Worm (Caenorhabditis elegans): Measurements from ENCODE around the gene klp-18.

klp-18 gene

DNA sequence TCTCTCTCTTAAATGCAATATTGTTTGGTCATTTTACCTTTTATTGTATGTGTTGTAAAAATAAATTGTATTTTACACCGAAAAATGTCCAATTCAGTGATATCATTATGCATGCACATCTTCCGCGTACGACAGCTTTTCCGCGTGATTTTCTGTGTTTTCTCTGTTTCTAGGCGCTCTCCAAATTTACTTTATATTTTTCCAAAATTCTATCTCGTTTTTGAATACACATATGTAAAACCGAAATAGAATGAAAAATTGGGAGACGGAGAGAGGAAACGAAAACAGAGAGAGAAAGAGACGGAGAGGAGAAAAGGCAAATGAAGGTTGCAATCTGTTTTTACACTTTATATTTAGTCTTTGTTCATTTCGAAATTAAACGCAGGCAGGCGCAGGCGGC, 23.5 kb upstream of the klp-18 start (continued):
- TF ChIP-seq fos-1 (tag; optimal IDR thresholded peaks at IDR 0.05) (no peak), ceh-20 (GFP tag; IDR thresholded peaks at IDR 0.05) (no peak), zip-2 (tag; optimal IDR thresholded peaks at IDR 0.05) (no peak), ces-1 (GFP tag; optimal IDR thresholded peaks at IDR 0.05) (no peak), lin-39 (tag; optimal IDR thresholded peaks at IDR 0.05) (no peak), ztf-11 (tag; optimal IDR thresholded peaks at IDR 0.05) (no peak), hif-1 (tag; optimal IDR thresholded peaks at IDR 0.05) (no peak), dve-1 (tag; optimal IDR thresholded peaks at IDR 0.05; ENCODE audit: insufficient read depth) (peak; percentile 78), nhr-48 (tag; optimal IDR thresholded peaks at IDR 0.05) (no peak), snpc-4 (tag; optimal IDR thresholded peaks at IDR 0.05) (no peak), set-16 (GFP tag; IDR thresholded peaks at IDR 0.05) (no peak), pha-4 (GFP tag; IDR thresholded peaks at IDR 0.05) (no peak), pha-4 (tag; optimal IDR thresholded peaks at IDR 0.05) (no peak), ama-1 (optimal IDR thresholded peaks at IDR 0.05) (no peak), unc-39 (tag; optimal IDR thresholded peaks at IDR 0.05) (no peak), madf-5 (GFP tag; IDR thresholded peaks at IDR 0.05) (no peak), lin-38 (GFP tag; IDR thresholded peaks at IDR 0.05) (0 out of 2 replicates have a peak, but pooled peaks have one; percentile 14)

DNA sequence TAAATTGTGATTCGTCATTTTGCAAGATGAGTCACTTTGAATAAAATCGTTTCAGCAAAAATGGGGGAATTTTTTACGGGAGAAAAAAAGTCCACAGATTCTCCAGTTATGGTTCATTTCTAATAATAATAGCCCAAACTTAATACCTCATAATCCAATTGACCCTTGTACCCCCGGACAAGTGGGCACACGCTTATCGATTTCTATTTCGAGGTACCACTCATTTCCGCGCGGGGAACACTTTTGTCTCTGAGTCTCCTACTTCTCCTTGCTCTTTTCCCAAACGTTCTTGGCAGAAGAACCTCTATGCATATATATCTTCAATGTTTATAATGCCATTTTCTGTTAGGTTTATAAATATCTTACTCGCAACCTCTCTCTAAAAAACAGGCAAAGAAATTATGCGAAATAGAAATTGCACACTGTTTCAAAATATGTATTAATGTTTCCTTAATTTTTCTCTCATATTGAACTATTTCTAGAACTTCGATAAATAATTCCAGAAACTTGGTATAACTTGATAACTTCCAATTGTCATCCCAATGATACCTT, 22.8 kb upstream of the klp-18 start, which contains the start of gene gldi-4:
TSS of gene gldi-4 (plus strand) at position 502 of the 552 bp plus-strand sequence.
- no peak for TF ChIP-seq nhr-76 (tag; optimal IDR thresholded peaks at IDR 0.05)
- TF ChIP-seq ctbp-1 (GFP tag; IDR thresholded peaks at IDR 0.05): no peak
- TF ChIP-seq zfp-3 (GFP tag; conservative IDR thresholded peaks at IDR 0.05): no peak
- no peak for TF ChIP-seq pqm-1 (tag; optimal IDR thresholded peaks at IDR 0.05)
- TF ChIP-seq lin-1 (GFP tag; IDR thresholded peaks at IDR 0.05): no peak
- no peak for TF ChIP-seq Y105C5A.15 (GFP tag; IDR thresholded peaks at IDR 0.05)

DNA sequence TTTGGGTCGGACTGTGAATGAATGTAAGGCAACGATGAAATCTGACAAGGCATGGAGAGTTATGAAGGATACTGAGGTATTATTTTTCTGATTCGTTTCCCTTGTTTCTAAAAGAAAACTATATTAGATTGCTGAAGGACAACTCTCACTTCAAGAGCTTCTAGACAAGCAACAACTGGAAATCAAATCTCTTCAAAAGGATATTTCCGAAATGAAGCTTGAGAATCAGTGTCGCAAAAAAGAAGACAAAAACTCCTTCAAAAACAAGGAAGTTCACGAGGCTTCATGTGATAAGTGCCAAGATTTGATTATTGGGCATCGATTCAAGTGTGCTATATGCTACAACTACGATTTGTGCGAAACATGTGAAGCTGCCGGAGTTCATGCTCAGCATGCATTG, 21.4 kb upstream of the klp-18 start:
- TF ChIP-seq fkh-10 (GFP tag; optimal IDR thresholded peaks at IDR 0.05) (peak; percentile 67), D1046.2 (GFP tag; IDR thresholded peaks at IDR 0.05) (no peak), ces-1 (GFP tag; optimal IDR thresholded peaks at IDR 0.05) (peak; percentile 38)

DNA sequence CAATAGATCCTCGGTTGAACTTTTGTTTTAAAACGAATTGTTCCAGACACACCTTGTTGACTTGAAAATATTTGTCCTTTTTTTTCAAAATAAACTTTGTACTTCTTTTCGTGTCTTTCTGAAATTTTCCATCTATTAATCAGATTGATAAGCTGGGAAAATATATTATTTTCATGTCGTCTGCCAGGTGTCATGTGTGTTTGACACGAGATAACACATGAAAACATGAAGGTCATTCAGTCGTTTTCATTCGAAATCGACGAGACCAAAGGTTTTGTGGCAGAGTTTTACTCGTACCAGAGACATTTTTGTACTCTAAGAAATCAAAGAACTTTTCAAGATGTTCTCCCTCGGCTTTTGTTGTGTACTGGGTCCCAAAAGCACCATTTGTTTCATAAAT, 19.4 kb upstream of the klp-18 start:
- TF ChIP-seq lsy-2 (tag; optimal IDR thresholded peaks at IDR 0.05) (peak in 1 of 2 experiments; percentile 41), F44E2.7 (GFP tag; IDR thresholded peaks at IDR 0.05) (no peak), nhr-41 (GFP tag; IDR thresholded peaks at IDR 0.05) (no peak), F49E8.2 (tag; optimal IDR thresholded peaks at IDR 0.05; ENCODE audit: borderline replicate concordance) (no peak), egl-27 (tag; optimal IDR thresholded peaks at IDR 0.05) (no peak), nhr-25 (tag; optimal IDR thresholded peaks at IDR 0.05; ENCODE audit: borderline replicate concordance, insufficient read depth) (no peak), mep-1 (tag; optimal IDR thresholded peaks at IDR 0.05) (peak; percentile 44), dmd-6 (GFP tag; IDR thresholded peaks at IDR 0.05) (peak; percentile 91), lin-39 (tag; optimal IDR thresholded peaks at IDR 0.05) (no peak), daf-16 (GFP tag; optimal IDR thresholded peaks at IDR 0.05) (peak in 1 of 2 experiments; percentile 5), daf-16 (tag; optimal IDR thresholded peaks at IDR 0.05) (peak; percentile 98), nhr-77 (tag; optimal IDR thresholded peaks at IDR 0.05) (peak; percentile 65), attf-4 (tag; optimal IDR thresholded peaks at IDR 0.05) (no peak), unc-62 (GFP tag; optimal IDR thresholded peaks at IDR 0.05 in 1 of 2) (peak in 1 of 2 experiments; percentile 18), unc-62 (tag; optimal IDR thresholded peaks at IDR 0.05) (no peak), dve-1 (tag; optimal IDR thresholded peaks at IDR 0.05; ENCODE audit: insufficient read depth) (peak; percentile 79), nhr-28 (tag; optimal IDR thresholded peaks at IDR 0.05) (peak; percentile 81), nhr-48 (tag; optimal IDR thresholded peaks at IDR 0.05) (peak; percentile 50), mdt-29 (GFP tag; IDR thresholded peaks at IDR 0.05) (no peak), ceh-20 (GFP tag; IDR thresholded peaks at IDR 0.05) (no peak), T26A8.4 (GFP tag; IDR thresholded peaks at IDR 0.05) (no peak), mdl-1 (tag; optimal IDR thresholded peaks at IDR 0.05) (peak in 1 of 2 experiments; percentile 71), lin-1 (GFP tag; IDR thresholded peaks at IDR 0.05) (no peak), vab-7 (GFP tag; IDR thresholded peaks at IDR 0.05) (no peak), ztf-11 (tag; optimal IDR thresholded peaks at IDR 0.05) (no peak), php-3 (GFP tag; IDR thresholded peaks at IDR 0.05) (peak; percentile 63), nhr-11 (tag; optimal IDR thresholded peaks at IDR 0.05) (no peak), hlh-11 (tag; optimal IDR thresholded peaks at IDR 0.05) (peak; percentile 70)

Measured in whole organism, L4 larva.